Fruit fly (Drosophila melanogaster): ENCODE measurements around the gene PNUTS.

PNUTS gene

dm6 chr2L:841708-842107 is 28.6 kb upstream of the PNUTS start (continued):
- TF ChIP-seq CG9437 (GFP tag; optimal IDR thresholded peaks at IDR 0.05) (peak; percentile 16), CG7357 (GFP tag; IDR thresholded peaks at IDR 0.05) (peak; percentile 45; the same call in 1 of the 3 replicates), CG10267 (tag; optimal IDR thresholded peaks at IDR 0.05) (peak; percentile 43), CG4404 (GFP tag; IDR thresholded peaks at IDR 0.05) (peak; percentile 74), CG2875 (GFP tag; optimal IDR thresholded peaks at IDR 0.05) (peak; percentile 58), CG34224 (GFP tag; IDR thresholded peaks at IDR 0.05; ENCODE audit: partially characterized antibody) (no peak), NC2α (GFP tag; optimal IDR thresholded peaks at IDR 0.05) (no peak), sug (tag; optimal IDR thresholded peaks at IDR 0.05) (peak; percentile 48), CG6683 (GFP tag; optimal IDR thresholded peaks at IDR 0.05) (peak; percentile 15), CG1603 (tag; optimal IDR thresholded peaks at IDR 0.05) (peak; percentile 83), Hr39 (optimal IDR thresholded peaks at IDR 0.05) (no peak), unpg (GFP tag; optimal IDR thresholded peaks at IDR 0.05) (peak; percentile 69), sens (GFP tag) (peak; percentile 90), slp2 (GFP tag; optimal IDR thresholded peaks at IDR 0.05) (no peak), CG6654 (GFP tag; optimal IDR thresholded peaks at IDR 0.05) (peak; percentile 39), CG10959 (GFP tag; IDR thresholded peaks at IDR 0.05) (peak; percentile 61), unc-4 (GFP tag; IDR thresholded peaks at IDR 0.05; ENCODE audit: partially characterized antibody) (no peak), zfh2 (GFP tag; optimal IDR thresholded peaks at IDR 0.05) (peak; percentile 71), eyg (GFP tag; optimal IDR thresholded peaks at IDR 0.05) (peak; percentile 17), sima (GFP tag; optimal IDR thresholded peaks at IDR 0.05) (no peak), CG8478 (optimal IDR thresholded peaks at IDR 0.05) (no peak), disco-r (GFP tag; optimal IDR thresholded peaks at IDR 0.05) (peak; percentile 43), Hand (GFP tag; optimal IDR thresholded peaks at IDR 0.05) (peak; percentile 64), CG13424 (tag; optimal IDR thresholded peaks at IDR 0.05) (peak; percentile 58), slou (GFP tag; optimal IDR thresholded peaks at IDR 0.05) (no peak), zen (tag; optimal IDR thresholded peaks at IDR 0.05) (peak; percentile 10), gem (tag; optimal IDR thresholded peaks at IDR 0.05) (peak; percentile 78), CG6272 (GFP tag; IDR thresholded peaks at IDR 0.05) (peak; percentile 70), pum (GFP tag; optimal IDR thresholded peaks at IDR 0.05) (no peak), pan (optimal IDR thresholded peaks at IDR 0.05) (no peak), pan (GFP tag; optimal IDR thresholded peaks at IDR 0.05 in 1 of 2, IDR thresholded peaks at IDR 0.05 in 1 of 2) (peak in 1 of 2 experiments; percentile 83), vnd (GFP tag; IDR thresholded peaks at IDR 0.05; ENCODE audit: partially characterized antibody) (no peak), CG6254 (GFP tag; optimal IDR thresholded peaks at IDR 0.05) (peak; percentile 56), CG8765 (GFP tag; IDR thresholded peaks at IDR 0.05) (peak; percentile 73), CG31224 (GFP tag; IDR thresholded peaks at IDR 0.05) (peak; percentile 84), dmrt99B (tag; optimal IDR thresholded peaks at IDR 0.05) (peak; percentile 69), Usf (GFP tag; optimal IDR thresholded peaks at IDR 0.05) (peak; percentile 44), CG2678 (tag; optimal IDR thresholded peaks at IDR 0.05) (peak; percentile 83), gfzf (GFP tag; optimal IDR thresholded peaks at IDR 0.05) (no peak), GATAe (GFP tag; conservative IDR thresholded peaks at IDR 0.05) (no peak; the same call in 1 of the 2 replicates), bab2 (GFP tag; optimal IDR thresholded peaks at IDR 0.05) (peak; percentile 35), Gug (GFP tag; IDR thresholded peaks at IDR 0.05) (peak; percentile 80), h (optimal IDR thresholded peaks at IDR 0.05) (no peak), ab (GFP tag; optimal IDR thresholded peaks at IDR 0.05) (peak; percentile 45), eve (GFP tag; optimal IDR thresholded peaks at IDR 0.05) (no peak), NK7.1 (GFP tag; optimal IDR thresholded peaks at IDR 0.05) (peak; percentile 26), tgo (GFP tag; IDR thresholded peaks at IDR 0.05) (peak; percentile 81), Ets97D (GFP tag; optimal IDR thresholded peaks at IDR 0.05) (peak; percentile 14), dati (GFP tag; IDR thresholded peaks at IDR 0.05) (peak; percentile 17; the same call in 1 of the 2 replicates), mirr (GFP tag; optimal IDR thresholded peaks at IDR 0.05) (peak; percentile 49), slbo (GFP tag; IDR thresholded peaks at IDR 0.05) (peak; percentile 93), CG11247 (GFP tag; IDR thresholded peaks at IDR 0.05) (peak; percentile 82), Fer3 (tag; optimal IDR thresholded peaks at IDR 0.05) (peak; percentile 80)

Data from whole organism, embryonic.